Worm (Caenorhabditis elegans): Measurements from ENCODE around the gene gst-2.

Gene gst-2

DNA sequence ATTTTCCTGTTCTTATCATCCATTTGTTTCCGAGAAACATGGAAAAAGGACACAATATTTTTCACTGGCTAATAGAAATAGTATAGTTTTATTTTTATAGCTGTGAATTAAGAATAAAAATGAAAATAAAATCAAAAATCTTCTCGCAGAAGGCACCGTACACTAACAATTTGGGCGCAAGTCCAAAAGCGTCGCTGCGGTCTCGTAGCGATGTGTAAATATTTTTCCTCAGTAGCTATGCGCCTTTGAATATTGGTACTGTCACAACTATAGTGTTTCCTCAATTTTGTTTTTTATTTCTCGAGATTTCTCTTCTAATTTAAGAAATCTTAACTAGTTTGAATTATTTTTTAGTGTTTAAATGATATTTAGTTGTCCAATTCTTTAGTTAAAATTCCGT is 15.2 kb upstream of the gst-2 start:
- TF ChIP-seq aly-1 (tag; optimal IDR thresholded peaks at IDR 0.05), result no peak
- no peak for TF ChIP-seq ets-7 (tag; optimal IDR thresholded peaks at IDR 0.05)
- TF ChIP-seq tbx-11 (GFP tag; IDR thresholded peaks at IDR 0.05), result no peak
- no peak for TF ChIP-seq tra-4 (tag; optimal IDR thresholded peaks at IDR 0.05)
- no peak for TF ChIP-seq pes-1 (GFP tag; IDR thresholded peaks at IDR 0.05)
- no peak for TF ChIP-seq ceh-13 (GFP tag; optimal IDR thresholded peaks at IDR 0.05)
- no peak for TF ChIP-seq tbx-37 (GFP tag; conservative IDR thresholded peaks at IDR 0.05)
- no peak for TF ChIP-seq ceh-36 (tag; optimal IDR thresholded peaks at IDR 0.05)
- no peak for TF ChIP-seq B0310.2 (tag; optimal IDR thresholded peaks at IDR 0.05)
- TF ChIP-seq F13C5.2 (tag; optimal IDR thresholded peaks at IDR 0.05), result no peak
- TF ChIP-seq scrt-1 (GFP tag; IDR thresholded peaks at IDR 0.05), result no peak
- TF ChIP-seq hnd-1 (tag; optimal IDR thresholded peaks at IDR 0.05), result no peak
- no peak for TF ChIP-seq flt-1 (GFP tag; IDR thresholded peaks at IDR 0.05)
- no peak for TF ChIP-seq hmg-4 (GFP tag; optimal IDR thresholded peaks at IDR 0.05)
- TF ChIP-seq hmbx-1 (tag; optimal IDR thresholded peaks at IDR 0.05), result no peak
- TF ChIP-seq ama-1 (optimal IDR thresholded peaks at IDR 0.05), result no peak
- TF ChIP-seq sea-1 (GFP tag; conservative IDR thresholded peaks at IDR 0.05), result no peak

DNA sequence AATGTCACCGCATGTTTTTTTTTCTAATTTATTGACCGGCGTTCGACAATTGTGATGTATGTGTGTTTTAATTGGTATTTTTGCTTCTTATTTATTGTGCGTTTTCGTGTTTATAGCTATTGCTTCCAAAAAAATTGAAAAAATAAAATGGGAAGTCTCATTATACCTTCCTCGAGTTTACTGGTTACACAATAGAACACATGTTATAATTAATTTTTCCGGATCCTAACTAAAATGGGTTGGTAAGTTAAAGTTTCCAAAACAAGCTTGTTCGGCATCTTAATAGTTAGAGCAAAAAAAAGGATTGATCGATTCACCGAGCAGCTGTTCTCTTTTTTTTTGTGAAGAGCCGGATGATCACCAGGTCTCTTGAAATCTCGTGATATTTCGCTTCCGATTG is 13.6 kb upstream of the gst-2 start, which contains the start of gene ttr-54:
Gene ttr-54, plus strand, starts transcription at position 301 of the 400 bp plus-strand sequence.
- TF ChIP-seq tbx-11 (GFP tag; IDR thresholded peaks at IDR 0.05) (no peak), hmbx-1 (tag; optimal IDR thresholded peaks at IDR 0.05) (no peak), F13C5.2 (tag; optimal IDR thresholded peaks at IDR 0.05) (no peak), ceh-13 (GFP tag; optimal IDR thresholded peaks at IDR 0.05) (no peak), aly-1 (tag; optimal IDR thresholded peaks at IDR 0.05) (no peak)

- TF ChIP-seq tra-4 (tag; optimal IDR thresholded peaks at IDR 0.05), result no peak
- no peak for TF ChIP-seq scrt-1 (GFP tag; IDR thresholded peaks at IDR 0.05)
- TF ChIP-seq aly-1 (tag; optimal IDR thresholded peaks at IDR 0.05), result no peak
- TF ChIP-seq hmbx-1 (tag; optimal IDR thresholded peaks at IDR 0.05), result no peak
- TF ChIP-seq tbx-11 (GFP tag; IDR thresholded peaks at IDR 0.05), result no peak
- TF ChIP-seq ets-7 (tag; optimal IDR thresholded peaks at IDR 0.05), result no peak
- TF ChIP-seq F13C5.2 (tag; optimal IDR thresholded peaks at IDR 0.05), result no peak
- no peak for TF ChIP-seq ceh-13 (GFP tag; optimal IDR thresholded peaks at IDR 0.05)
- no peak for TF ChIP-seq hmg-4 (GFP tag; optimal IDR thresholded peaks at IDR 0.05)
- TF ChIP-seq tbx-37 (GFP tag; conservative IDR thresholded peaks at IDR 0.05), result no peak
- TF ChIP-seq ama-1 (optimal IDR thresholded peaks at IDR 0.05), result no peak
- no peak for TF ChIP-seq B0310.2 (tag; optimal IDR thresholded peaks at IDR 0.05)
- TF ChIP-seq pes-1 (GFP tag; IDR thresholded peaks at IDR 0.05), result no peak
- TF ChIP-seq flt-1 (GFP tag; IDR thresholded peaks at IDR 0.05), result no peak
- TF ChIP-seq sea-1 (GFP tag; conservative IDR thresholded peaks at IDR 0.05), result no peak
- TF ChIP-seq ceh-36 (tag; optimal IDR thresholded peaks at IDR 0.05), result no peak
- no peak for TF ChIP-seq hnd-1 (tag; optimal IDR thresholded peaks at IDR 0.05)
These were observed 11.6 kb upstream of the gst-2 start for ce11 chrIV:10153479-10153878.

DNA sequence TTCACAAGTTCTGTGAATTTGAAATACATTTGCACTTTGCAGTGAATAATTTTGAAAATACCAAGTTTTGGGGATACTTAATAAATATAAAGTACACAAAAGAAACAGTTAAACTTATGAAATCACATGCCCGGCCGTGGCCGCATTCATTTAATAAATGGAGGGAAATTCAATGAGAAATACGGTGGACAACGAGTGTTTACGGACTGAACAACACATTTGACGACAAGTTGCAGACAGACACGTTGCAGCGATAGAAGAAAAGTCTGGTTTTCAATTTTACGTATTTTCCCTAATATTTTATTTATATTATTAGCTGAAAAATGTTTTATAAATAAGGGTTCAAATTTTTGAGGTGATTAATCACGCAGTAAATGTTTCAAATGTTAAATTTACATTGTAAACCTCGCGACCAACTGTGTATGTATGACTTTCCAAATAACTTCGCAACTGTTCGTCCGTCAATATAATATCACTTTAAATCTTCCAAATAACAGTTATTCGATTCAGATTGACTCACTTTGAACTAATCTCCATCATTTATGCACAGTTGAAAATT is 9.7 kb upstream of the gst-2 start, which contains the start of gene copg-1:
Gene copg-1, plus strand, starts transcription at position 509 of the 559 bp plus-strand sequence.
- TF ChIP-seq flt-1 (GFP tag; IDR thresholded peaks at IDR 0.05) (no peak), ceh-13 (GFP tag; optimal IDR thresholded peaks at IDR 0.05) (no peak), B0310.2 (tag; optimal IDR thresholded peaks at IDR 0.05) (no peak), F13C5.2 (tag; optimal IDR thresholded peaks at IDR 0.05) (no peak), aly-1 (tag; optimal IDR thresholded peaks at IDR 0.05) (no peak), sea-1 (GFP tag; conservative IDR thresholded peaks at IDR 0.05) (no peak), hnd-1 (tag; optimal IDR thresholded peaks at IDR 0.05) (no peak), ama-1 (optimal IDR thresholded peaks at IDR 0.05) (no peak), scrt-1 (GFP tag; IDR thresholded peaks at IDR 0.05) (no peak), pes-1 (GFP tag; IDR thresholded peaks at IDR 0.05) (no peak)

ce11 chrIV:10150552-10151004 is 8.7 kb upstream of the gst-2 start, which contains the start of gene tsp-12:
Gene tsp-12, minus strand, starts transcription at chrIV:10150602.
- no peak for TF ChIP-seq ama-1 (optimal IDR thresholded peaks at IDR 0.05)
- TF ChIP-seq tbx-11 (GFP tag; IDR thresholded peaks at IDR 0.05), result no peak
- no peak for TF ChIP-seq F13C5.2 (tag; optimal IDR thresholded peaks at IDR 0.05)
- no peak for TF ChIP-seq pes-1 (GFP tag; IDR thresholded peaks at IDR 0.05)
- no peak for TF ChIP-seq tbx-37 (GFP tag; conservative IDR thresholded peaks at IDR 0.05)
- no peak for TF ChIP-seq ceh-13 (GFP tag; optimal IDR thresholded peaks at IDR 0.05)

- TF ChIP-seq tbx-37 (GFP tag; conservative IDR thresholded peaks at IDR 0.05) (no peak), pes-1 (GFP tag; IDR thresholded peaks at IDR 0.05) (no peak), scrt-1 (GFP tag; IDR thresholded peaks at IDR 0.05) (no peak), ets-7 (tag; optimal IDR thresholded peaks at IDR 0.05) (no peak), ceh-13 (GFP tag; optimal IDR thresholded peaks at IDR 0.05) (no peak), tbx-11 (GFP tag; IDR thresholded peaks at IDR 0.05) (no peak), aly-1 (tag; optimal IDR thresholded peaks at IDR 0.05) (no peak), B0310.2 (tag; optimal IDR thresholded peaks at IDR 0.05) (no peak), hmg-4 (GFP tag; optimal IDR thresholded peaks at IDR 0.05) (no peak), sea-1 (GFP tag; conservative IDR thresholded peaks at IDR 0.05) (no peak), ama-1 (optimal IDR thresholded peaks at IDR 0.05) (no peak), ceh-36 (tag; optimal IDR thresholded peaks at IDR 0.05) (no peak), hnd-1 (tag; optimal IDR thresholded peaks at IDR 0.05) (no peak), flt-1 (GFP tag; IDR thresholded peaks at IDR 0.05) (no peak), hmbx-1 (tag; optimal IDR thresholded peaks at IDR 0.05) (no peak)
These were observed 7.1 kb upstream of the gst-2 start, which contains the start of gene pigs-1 for ce11 chrIV:10148938-10149337. Gene pigs-1, minus strand, starts transcription at chrIV:10149038.

ce11 chrIV:10146885-10147284 is 5.0 kb upstream of the gst-2 start, which contains the start of gene T14G10.8:
Gene T14G10.8, minus strand, starts transcription at chrIV:10146985.
- no peak for TF ChIP-seq tbx-11 (GFP tag; IDR thresholded peaks at IDR 0.05)
- no peak for TF ChIP-seq ets-7 (tag; optimal IDR thresholded peaks at IDR 0.05)

ce11 chrIV:10144909-10145308 is 3.0 kb upstream of the gst-2 start:
- no peak for TF ChIP-seq ama-1 (optimal IDR thresholded peaks at IDR 0.05)
- no peak for TF ChIP-seq tbx-37 (GFP tag; conservative IDR thresholded peaks at IDR 0.05)

Data from whole organism, early embryonic.